Fruit fly (Drosophila melanogaster) S2 (cell line): Measurements from ENCODE around the gene Drsl2.

Source experiments
- CG8478 ChIP-seq: fragments of >200 bp; optimal IDR thresholded peaks from 2 replicates; lab custom pipeline; 2018
- CTCF ChIP-seq, 2 experiments: fragments of >200 bp; optimal IDR thresholded peaks; 2 replicates each; lab custom pipeline; 2018

DNA sequence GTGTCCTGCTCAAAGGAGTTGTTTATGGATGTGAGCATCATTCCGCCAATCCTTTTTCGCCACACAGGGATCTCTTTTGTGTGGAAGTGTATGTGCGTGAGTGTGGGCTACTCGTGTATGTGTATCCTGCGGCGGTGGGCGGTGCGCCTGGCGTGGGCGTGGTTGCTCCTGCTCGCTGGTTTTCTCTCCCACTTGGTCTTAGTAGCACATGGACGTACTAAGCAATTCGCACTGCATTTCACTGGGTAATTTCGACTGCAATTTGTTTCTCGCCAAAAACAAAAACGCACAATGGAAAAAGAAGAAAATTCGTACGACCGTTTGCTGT, 11.4 kb downstream of the Drsl2 start:
- TF ChIP-seq CTCF (optimal IDR thresholded peaks at IDR 0.05; lab: Kevin White, UChicago) = no peak
- no peak for TF ChIP-seq CG8478 (lab: Kevin White, UChicago)
